Worm (Caenorhabditis elegans) whole organism, young adult: ENCODE measurements around the gene clec-164.

Experiments used
- D2030.7 ChIP-seq: fragments of 200-800 bp; sonication (Bioruptor generic); IDR thresholded peaks from 2 replicates; pipeline ENCODE4 v1.3.6; 2022; ENCODE audit warnings: missing genetic modification reagents, missing genetic modification characterization, missing compliant biosample characterization
- F33H1.4 ChIP-seq: fragments of 200-800 bp; sonication (Bioruptor generic); IDR thresholded peaks from 2 replicates; pipeline ENCODE4 v1.3.6; 2022; ENCODE audit warnings: missing genetic modification reagents, missing genetic modification characterization, missing compliant biosample characterization
- F57A8.1 ChIP-seq: fragments of 200-800 bp; sonication (Bioruptor generic); optimal IDR thresholded peaks from 2 replicates; lab custom pipeline; 2018; ENCODE audit warnings: mild to moderate bottlenecking, missing genetic modification characterization, moderate library complexity, missing compliant biosample characterization
- K12H6.12 ChIP-seq: fragments of 200-800 bp; sonication (Bioruptor generic); optimal IDR thresholded peaks from 2 replicates; lab custom pipeline; 2018; ENCODE audit warnings: mild to moderate bottlenecking, missing genetic modification characterization, missing compliant biosample characterization
- T26A5.8 ChIP-seq: sonication (generic microtip); optimal IDR thresholded peaks from 2 replicates; lab custom pipeline; 2016; ENCODE audit warnings: missing genetic modification characterization, missing compliant biosample characterization
- ama-1 ChIP-seq, 3 experiments: fragments of 150-350 bp in 1 of 3; sonication (generic microtip) in 2 of 3; optimal IDR thresholded peaks; 2 replicates each; lab custom pipeline; 2014 to 2018; ENCODE audit warnings: missing biosample characterization in 2 of 3, missing genetic modification characterization in 2 of 3, missing genetic modification reagents in 2 of 3
- aptf-3 ChIP-seq: fragments of 200-800 bp; sonication (Bioruptor generic); IDR thresholded peaks from 2 replicates; pipeline ENCODE4 v1.3.6; 2022; ENCODE audit warnings: missing genetic modification characterization, missing compliant biosample characterization
- atf-7 ChIP-seq: sonication (generic microtip); optimal IDR thresholded peaks from 2 replicates; lab custom pipeline; 2017; ENCODE audit warnings: mild to moderate bottlenecking, missing genetic modification characterization, missing compliant biosample characterization
- bed-2 ChIP-seq: fragments of 200-800 bp; sonication (Bioruptor generic); IDR thresholded peaks from 2 replicates; pipeline ENCODE4 v1.3.6; 2022; ENCODE audit warnings: missing genetic modification reagents, missing genetic modification characterization, missing compliant biosample characterization
- ceh-100 ChIP-seq: fragments of 200-800 bp; sonication (Bioruptor generic); IDR thresholded peaks from 2 replicates; pipeline ENCODE4 v1.3.6; 2022; ENCODE audit warnings: missing genetic modification reagents, missing genetic modification characterization, missing compliant biosample characterization
- ceh-27 ChIP-seq: fragments of 200-800 bp; sonication (Bioruptor generic); optimal IDR thresholded peaks from 2 replicates; lab custom pipeline; 2018; ENCODE audit warnings: mild to moderate bottlenecking, missing genetic modification characterization, moderate library complexity, missing compliant biosample characterization
- ceh-91 ChIP-seq: fragments of 200-800 bp; sonication (Bioruptor generic); IDR thresholded peaks from 2 replicates; pipeline ENCODE4 v1.3.6; 2022; ENCODE audit warnings: missing genetic modification reagents, missing genetic modification characterization, missing compliant biosample characterization
- dox-1 ChIP-seq: fragments of 200-800 bp; sonication (Bioruptor generic); IDR thresholded peaks from 2 replicates; pipeline ENCODE4 v1.3.6; 2022; ENCODE audit warnings: missing genetic modification reagents, missing genetic modification characterization, missing compliant biosample characterization
- dpl-1 ChIP-seq: fragments of 150-350 bp; optimal IDR thresholded peaks from 2 replicates; lab custom pipeline; 2014; ENCODE audit warnings: missing biosample characterization, missing genetic modification reagents, missing genetic modification characterization
- ekl-4 ChIP-seq: fragments of 200-800 bp; sonication (Bioruptor generic); IDR thresholded peaks from 2 replicates; pipeline ENCODE4 v1.3.6; 2022; ENCODE audit warnings: missing genetic modification reagents, missing genetic modification characterization, missing compliant biosample characterization
- ets-4 ChIP-seq: fragments of 200-800 bp; sonication (Bioruptor generic); optimal IDR thresholded peaks from 2 replicates; lab custom pipeline; 2018; ENCODE audit warnings: mild to moderate bottlenecking, missing genetic modification characterization, missing compliant biosample characterization
- hmg-1.2 ChIP-seq: fragments of 200-800 bp; sonication (Bioruptor generic); IDR thresholded peaks from 2 replicates; pipeline ENCODE4 v1.3.6; 2022; ENCODE audit warnings: missing genetic modification reagents, missing genetic modification characterization, missing compliant biosample characterization
- let-607 ChIP-seq, 2 experiments: fragments of 200-800 bp in 1 of 2; sonication (Bioruptor generic) in 1 of 2; sonication (generic microtip) in 1 of 2; optimal IDR thresholded peaks; 2 replicates each; lab custom pipeline; 2016 to 2018; ENCODE audit warnings: mild to moderate bottlenecking in 2 of 2, missing compliant biosample characterization in 2 of 2, missing genetic modification characterization in 2 of 2, moderate library complexity in 2 of 2, missing genotype in 1 of 2
- lin-26 ChIP-seq: fragments of 200-800 bp; sonication (Bioruptor generic); IDR thresholded peaks from 2 replicates; pipeline ENCODE4 v1.3.6; 2022; ENCODE audit warnings: missing genetic modification reagents, missing genetic modification characterization, missing compliant biosample characterization
- lin-54 ChIP-seq: fragments of 200-800 bp; sonication (Bioruptor generic); optimal IDR thresholded peaks from 2 replicates; lab custom pipeline; 2018; ENCODE audit warnings: mild to moderate bottlenecking, missing genetic modification characterization, missing compliant biosample characterization
- lsy-27 ChIP-seq: sonication (generic microtip); optimal IDR thresholded peaks from 2 replicates; lab custom pipeline; 2017; ENCODE audit warnings: missing genetic modification characterization, mild to moderate bottlenecking, missing compliant biosample characterization, antibody characterized with exemption, missing genotype, borderline replicate concordance; ENCODE audit not compliant: insufficient read depth
- madf-10 ChIP-seq: sonication (generic microtip); optimal IDR thresholded peaks from 2 replicates; lab custom pipeline; 2016; ENCODE audit warnings: mild to moderate bottlenecking, missing genetic modification characterization, missing compliant biosample characterization
- madf-3 ChIP-seq: fragments of 200-800 bp; sonication (Bioruptor generic); IDR thresholded peaks from 2 replicates; pipeline ENCODE4 v1.3.6; 2022; ENCODE audit warnings: missing genetic modification reagents, missing genetic modification characterization, missing compliant biosample characterization
- madf-6 ChIP-seq: fragments of 200-800 bp; sonication (Bioruptor generic); IDR thresholded peaks from 2 replicates; pipeline ENCODE4 v1.3.6; 2022; ENCODE audit warnings: missing genetic modification reagents, missing genetic modification characterization, missing compliant biosample characterization
- madf-8 ChIP-seq: fragments of 200-800 bp; sonication (Bioruptor generic); conservative IDR thresholded peaks from 2 replicates; pipeline ENCODE4 v1.3.6; 2022; ENCODE audit warnings: missing genetic modification reagents, missing genetic modification characterization, missing compliant biosample characterization
- nfya-2 ChIP-seq: fragments of 200-800 bp; sonication (Bioruptor generic); IDR thresholded peaks from 2 replicates; pipeline ENCODE4 v1.3.6; 2022; ENCODE audit warnings: missing genetic modification reagents, missing genetic modification characterization, missing compliant biosample characterization
- nfyb-1 ChIP-seq: fragments of 200-800 bp; sonication (Bioruptor generic); IDR thresholded peaks from 2 replicates; pipeline ENCODE4 v1.3.6; 2022; ENCODE audit warnings: missing genetic modification reagents, missing genetic modification characterization, missing compliant biosample characterization
- nhr-120 ChIP-seq: fragments of 200-800 bp; sonication (Bioruptor generic); IDR thresholded peaks from 2 replicates; pipeline ENCODE4 v1.3.6; 2022; ENCODE audit warnings: missing genetic modification characterization, missing compliant biosample characterization
- nhr-179 ChIP-seq: sonication (generic microtip); optimal IDR thresholded peaks from 2 replicates; lab custom pipeline; 2016; ENCODE audit warnings: mild to moderate bottlenecking, missing genetic modification characterization, missing compliant biosample characterization
- nhr-27 ChIP-seq: fragments of 200-800 bp; sonication (Bioruptor generic); optimal IDR thresholded peaks from 2 replicates; lab custom pipeline; 2018; ENCODE audit warnings: mild to moderate bottlenecking, missing genetic modification characterization, moderate library complexity, missing compliant biosample characterization
- nhr-80 ChIP-seq: sonication (generic microtip); optimal IDR thresholded peaks from 2 replicates; lab custom pipeline; 2016; ENCODE audit warnings: missing genetic modification characterization, missing compliant biosample characterization
- pha-4 ChIP-seq: fragments of 150-350 bp; sonication (generic microtip); optimal IDR thresholded peaks from 2 replicates; lab custom pipeline; 2014; ENCODE audit warnings: missing biosample characterization, missing genetic modification reagents, missing genetic modification characterization
- rec-8 ChIP-seq, 2 experiments: sonication (generic microtip); optimal IDR thresholded peaks; 2 replicates each; lab custom pipeline; 2016; ENCODE audit warnings: mild to moderate bottlenecking in 2 of 2, missing genetic modification characterization in 2 of 2, missing genetic modification reagents in 2 of 2, missing genotype in 2 of 2, missing biosample characterization in 1 of 2, missing compliant biosample characterization in 1 of 2, moderate library complexity in 1 of 2
- sea-2 ChIP-seq: fragments of 200-800 bp; sonication (Bioruptor generic); IDR thresholded peaks from 2 replicates; pipeline ENCODE4 v1.3.6; 2022; ENCODE audit warnings: missing genetic modification characterization, missing compliant biosample characterization
- snpc-1.1 ChIP-seq: sonication (generic microtip); optimal IDR thresholded peaks from 2 replicates; lab custom pipeline; 2017; ENCODE audit warnings: missing genetic modification characterization, mild to moderate bottlenecking, missing compliant biosample characterization, antibody characterized with exemption, moderate library complexity, missing genotype, missing genetic modification reagents; ENCODE audit not compliant: insufficient read depth
- sptf-2 ChIP-seq: fragments of 200-800 bp; sonication (Bioruptor generic); optimal IDR thresholded peaks from 2 replicates; lab custom pipeline; 2018; ENCODE audit warnings: mild to moderate bottlenecking, missing genetic modification characterization, missing compliant biosample characterization
- unc-130 ChIP-seq: sonication (generic microtip); optimal IDR thresholded peaks from 2 replicates; lab custom pipeline; 2016; ENCODE audit warnings: missing genetic modification reagents, missing genetic modification characterization, missing compliant biosample characterization
- zim-3 ChIP-seq: sonication (generic microtip); optimal IDR thresholded peaks from 2 replicates; lab custom pipeline; 2017; ENCODE audit warnings: mild to moderate bottlenecking, missing genetic modification characterization, moderate library complexity, missing compliant biosample characterization
- ztf-22 ChIP-seq: fragments of 200-800 bp; sonication (Bioruptor generic); optimal IDR thresholded peaks from 2 replicates; lab custom pipeline; 2018; ENCODE audit warnings: mild to moderate bottlenecking, missing genetic modification characterization, moderate library complexity, missing compliant biosample characterization

The clec-164 gene

DNA sequence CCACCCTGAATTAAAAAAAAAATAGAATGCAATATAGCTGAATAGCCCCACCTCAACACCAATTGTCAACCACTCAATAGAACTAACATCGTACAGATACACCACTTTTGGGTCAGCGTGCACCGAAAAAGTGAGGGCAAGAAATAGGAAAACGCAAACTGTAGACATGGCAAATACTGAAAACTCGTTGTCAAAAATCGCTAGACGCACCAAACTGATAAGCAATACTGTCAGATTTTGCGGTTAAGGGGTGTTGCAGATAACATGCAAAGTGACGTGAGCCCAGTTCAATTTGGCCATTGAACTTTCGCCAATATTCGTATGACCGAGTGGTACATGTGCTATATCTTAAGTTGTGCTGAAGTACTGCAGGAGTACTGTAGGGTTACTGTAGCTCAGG, 43.1 kb upstream of the clec-164 start, which contains the start of gene K11H12.3:
Gene K11H12.3 (minus strand): TSS at position 168 of the 400 bp plus-strand sequence.
- TF ChIP-seq madf-10 (tag; lab: Kevin White, UChicago), result no peak
- no peak for TF ChIP-seq ekl-4
- TF ChIP-seq ets-4 (GFP tag; lab: Kevin White, UChicago), result peak; percentile 70
- no peak for TF ChIP-seq let-607 (tag; optimal IDR thresholded peaks at IDR 0.05; lab: Kevin White, UChicago)
- no peak for TF ChIP-seq madf-3 (GFP tag; lab: Robert Waterston, UW)
- no peak for TF ChIP-seq atf-7 (tag; lab: Kevin White, UChicago)
- TF ChIP-seq zim-3 (tag; lab: Kevin White, UChicago), result no peak
- TF ChIP-seq sea-2, result no peak
- TF ChIP-seq ztf-22 (GFP tag; lab: Kevin White, UChicago), result no peak
- TF ChIP-seq nhr-179, result no peak
- TF ChIP-seq dox-1, result peak; percentile 70
- peak; percentile 90 for TF ChIP-seq nhr-80 (tag; lab: Kevin White, UChicago)

DNA sequence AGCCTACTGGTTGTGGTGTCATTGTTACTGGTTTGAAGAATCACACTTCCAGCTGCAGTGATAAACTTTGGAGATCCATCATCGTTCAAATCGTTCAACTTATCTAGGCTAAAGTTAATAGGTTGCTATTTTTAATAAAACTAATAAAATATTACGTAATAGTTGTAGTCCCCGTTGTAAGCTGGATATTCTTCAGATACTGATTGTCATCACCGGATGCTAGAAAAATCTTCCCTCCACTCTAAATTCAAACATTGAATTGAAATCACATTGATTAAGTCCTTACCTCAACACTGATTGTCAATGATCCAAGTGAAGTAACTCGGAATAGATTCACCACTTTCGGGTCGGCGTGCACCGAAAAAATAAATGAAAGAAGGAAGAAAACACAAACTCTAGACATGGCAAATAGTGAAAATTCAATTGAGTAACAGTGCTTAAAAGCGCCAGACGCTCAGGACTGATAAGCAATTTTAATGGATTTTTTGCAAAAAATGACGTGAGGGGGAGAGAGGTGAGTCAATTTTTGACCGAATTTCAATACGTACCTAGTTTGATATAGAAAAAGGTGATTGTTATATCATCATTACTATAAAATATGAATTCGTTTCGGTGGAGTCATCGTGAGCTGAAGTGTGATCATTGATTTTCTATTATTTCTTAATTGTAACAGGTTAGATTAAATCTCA, 40.8 kb upstream of the clec-164 start, which contains the start of the genes K11H12.4 and K11H12.10:
Gene K11H12.4 (minus strand): TSS at position 413 of the 689 bp plus-strand sequence.
Gene K11H12.10 (plus strand): TSS at position 605 of the 689 bp plus-strand sequence.
- TF ChIP-seq nfya-2 (GFP tag; lab: Robert Waterston, UW), result no peak
- TF ChIP-seq madf-10 (tag; lab: Kevin White, UChicago), result no peak
- TF ChIP-seq dox-1, result 0 out of 2 replicates have a peak, but pooled peaks have one; percentile 16
- no peak for TF ChIP-seq nfyb-1
- peak; percentile 57 for TF ChIP-seq nhr-80 (tag; lab: Kevin White, UChicago)
- TF ChIP-seq, all 124 proteins: peak for 2

DNA sequence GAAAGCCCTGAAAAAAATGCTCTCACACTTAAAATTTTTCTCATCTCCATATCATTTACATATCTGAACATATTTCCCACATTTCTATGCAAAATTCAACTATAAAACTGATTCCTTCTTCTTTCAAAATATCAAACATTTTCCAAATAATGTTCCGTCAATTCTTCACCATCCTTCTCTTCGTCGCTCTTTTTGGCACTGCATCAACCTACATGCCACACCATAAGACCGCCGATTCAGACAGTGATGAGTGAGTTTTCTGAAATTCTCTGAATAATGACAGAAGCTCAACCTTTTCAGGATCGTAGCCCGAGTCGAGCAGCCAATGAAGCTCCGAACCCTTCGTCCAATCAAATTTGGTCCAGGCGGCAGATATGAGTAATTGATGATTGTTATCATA, 40.1 kb upstream of the clec-164 start, which contains the start of gene K11H12.5:
Gene K11H12.5 (plus strand): TSS at position 301 of the 400 bp plus-strand sequence.
- no peak for TF ChIP-seq F33H1.4 (GFP tag; lab: Robert Waterston, UW)
- no peak for TF ChIP-seq unc-130 (GFP tag; lab: Kevin White, UChicago)
- TF ChIP-seq snpc-1.1 (tag; lab: Kevin White, UChicago), result no peak
- no peak for TF ChIP-seq T26A5.8
- TF ChIP-seq K12H6.12, result no peak
- no peak for TF ChIP-seq lin-26 (GFP tag; lab: Robert Waterston, UW)
- TF ChIP-seq rec-8 (tag; optimal IDR thresholded peaks at IDR 0.05; lab: Kevin White, UChicago), result no peak
- no peak for TF ChIP-seq zim-3 (tag; lab: Kevin White, UChicago)
- TF ChIP-seq, all 124 proteins: peak for 0

DNA sequence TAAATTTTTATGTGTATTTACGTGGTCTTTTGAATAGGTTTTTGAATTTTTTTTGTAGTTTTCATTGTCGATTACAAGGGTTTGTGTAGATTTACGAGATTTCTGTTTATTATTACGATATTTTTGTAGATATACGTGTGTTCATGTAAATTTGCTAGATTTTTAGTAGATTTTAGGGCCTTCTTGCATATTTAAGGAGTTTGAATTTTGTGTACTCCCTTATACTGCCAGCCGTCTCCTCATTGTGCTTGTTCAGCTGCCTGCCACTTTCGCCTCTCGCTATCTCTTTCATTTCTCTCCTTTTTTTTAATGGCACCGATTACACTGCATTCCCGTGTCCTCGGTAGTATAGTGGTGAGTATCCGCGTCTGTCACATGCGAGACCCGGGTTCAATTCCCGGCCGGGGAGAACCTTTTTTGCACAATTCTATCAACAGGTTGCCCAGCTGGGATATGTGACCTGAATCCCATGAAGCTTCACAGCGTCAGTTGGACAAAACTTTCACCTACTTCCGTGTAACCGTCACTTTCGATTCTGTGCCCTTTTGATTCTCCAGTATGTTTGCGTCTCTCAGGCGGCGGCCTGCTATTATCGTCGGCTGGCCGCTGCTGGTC, 33.6 kb upstream of the clec-164 start:
- TF ChIP-seq lin-54 (peak; percentile 51), ama-1 (optimal IDR thresholded peaks at IDR 0.05; lab: Kevin White, UChicago) (no peak), ama-1 (GFP tag; optimal IDR thresholded peaks at IDR 0.05; lab: Kevin White, UChicago) (peak in 1 of 2 experiments; percentile 36), zim-3 (tag; lab: Kevin White, UChicago) (peak; percentile 82), F33H1.4 (GFP tag; lab: Robert Waterston, UW) (0 out of 2 replicates have a peak, but pooled peaks have one; percentile 19), ekl-4 (peak; percentile 80), ceh-91 (GFP tag; lab: Robert Waterston, UW) (no peak), pha-4 (tag; lab: Kevin White, UChicago) (no peak), bed-2 (GFP tag; lab: Robert Waterston, UW) (no peak), lsy-27 (no peak), T26A5.8 (peak; percentile 29), D2030.7 (GFP tag; lab: Robert Waterston, UW) (peak; percentile 74), nhr-27 (tag; lab: Kevin White, UChicago) (peak; percentile 24), ceh-27 (peak; percentile 75), F57A8.1 (peak; percentile 76), nhr-80 (tag; lab: Kevin White, UChicago) (peak; percentile 35), hmg-1.2 (GFP tag; lab: Robert Waterston, UW) (peak; percentile 84), sptf-2 (no peak), ceh-100 (peak; percentile 61), madf-8 (no peak), dpl-1 (no peak), nhr-120 (GFP tag; lab: Robert Waterston, UW) (no peak), aptf-3 (GFP tag; lab: Robert Waterston, UW) (0 out of 2 replicates have a peak, but pooled peaks have one; percentile 77), madf-6 (GFP tag; lab: Robert Waterston, UW) (peak; percentile 44; the same call in 1 of the 2 replicates)
